Fruit fly (Drosophila melanogaster) whole organism, adult: ENCODE data around the gene Ns4.

Experiments
- CG11617 ChIP-seq: fragments of 200-800 bp; sonication (Bioruptor generic); optimal IDR thresholded peaks from 2 replicates; lab custom pipeline; 2017; ENCODE audit warnings: mild to moderate bottlenecking, missing biosample characterization, missing genetic modification reagents, missing genetic modification characterization
- CG5204 ChIP-seq: fragments of 200-800 bp; sonication (Bioruptor generic); optimal IDR thresholded peaks from 2 replicates; lab custom pipeline; 2016; ENCODE audit warnings: missing biosample characterization, missing genetic modification characterization
- CG7045 ChIP-seq: fragments of 200-800 bp; sonication (Bioruptor generic); optimal IDR thresholded peaks from 2 replicates; lab custom pipeline; 2017; ENCODE audit warnings: missing biosample characterization, mild to moderate bottlenecking, missing genetic modification characterization
- CG7101 ChIP-seq: fragments of 200-800 bp; sonication (Bioruptor generic); optimal IDR thresholded peaks from 2 replicates; lab custom pipeline; 2018; ENCODE audit warnings: missing biosample characterization, mild to moderate bottlenecking, missing genetic modification characterization, moderate library complexity
- Hr96 ChIP-seq: fragments of 200-800 bp; sonication (Bioruptor generic); optimal IDR thresholded peaks from 2 replicates; lab custom pipeline; 2016; ENCODE audit warnings: missing biosample characterization, missing genetic modification characterization
- bab1 ChIP-seq: fragments of 200-800 bp; sonication (Bioruptor generic); optimal IDR thresholded peaks from 3 replicates; lab custom pipeline; 2019; ENCODE audit warnings: missing biosample characterization, mild to moderate bottlenecking, missing genetic modification characterization, moderate library complexity
- cic ChIP-seq: fragments of 200-800 bp; sonication (Bioruptor generic); optimal IDR thresholded peaks from 2 replicates; lab custom pipeline; 2017; ENCODE audit warnings: missing biosample characterization, mild to moderate bottlenecking, missing genetic modification characterization, moderate library complexity
- kay ChIP-seq: fragments of 200-800 bp; sonication (Bioruptor generic); peaks from one replicate; lab custom pipeline; 2016; ENCODE audit warnings: missing biosample characterization, missing genetic modification characterization, borderline replicate concordance
- ovo ChIP-seq: fragments of 200-800 bp; sonication (Bioruptor generic); optimal IDR thresholded peaks from 2 replicates; lab custom pipeline; 2016; ENCODE audit warnings: missing biosample characterization, missing genetic modification characterization
- tj ChIP-seq: fragments of 200-800 bp; sonication (Bioruptor generic); optimal IDR thresholded peaks from 3 replicates; lab custom pipeline; 2017; ENCODE audit warnings: missing biosample characterization, mild to moderate bottlenecking, missing genetic modification characterization, moderate library complexity

DNA sequence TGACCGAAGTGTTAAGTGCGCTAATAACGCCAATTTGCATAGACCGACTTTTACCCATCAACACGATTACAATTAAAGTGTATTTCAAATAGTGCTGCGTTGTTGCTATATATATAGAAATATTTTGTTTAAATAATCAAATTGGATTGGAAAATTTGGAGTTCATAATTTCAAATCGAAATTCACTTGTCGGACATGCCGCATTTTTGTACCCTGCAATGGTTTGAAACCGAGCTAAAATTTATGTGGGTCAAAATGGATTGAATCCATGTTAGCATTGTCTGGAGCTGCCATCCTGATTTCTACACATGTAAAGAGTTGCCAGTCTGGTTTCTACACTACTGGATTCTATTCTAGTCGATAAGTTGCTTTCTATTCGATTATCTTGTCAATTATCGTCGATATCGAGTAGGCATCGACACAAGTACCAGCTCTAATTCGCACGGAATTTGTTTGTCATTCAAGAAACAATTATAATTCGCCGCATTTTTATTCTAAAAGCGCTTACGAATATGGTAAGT lies 35.1 kb downstream of the Ns4 start, which contains the start of gene Pomp:
- peak; percentile 33 for TF ChIP-seq kay (GFP tag; lab: Kevin White, UChicago)
- peak; percentile 9 for TF ChIP-seq tj (GFP tag; lab: Kevin White, UChicago)
- TF ChIP-seq ovo = no peak
- no peak for TF ChIP-seq Hr96 (GFP tag; lab: Kevin White, UChicago)
- peak; percentile 39 for TF ChIP-seq cic (GFP tag; lab: Kevin White, UChicago)
- no peak for TF ChIP-seq CG5204 (GFP tag; lab: Kevin White, UChicago)
- TF ChIP-seq CG7045 = no peak
- peak; percentile 41 for TF ChIP-seq bab1
- TF ChIP-seq CG7101 (tag; lab: Kevin White, UChicago) = peak; percentile 47
- no peak for TF ChIP-seq CG11617 (GFP tag; lab: Kevin White, UChicago)
